Worm (Caenorhabditis elegans): ENCODE results near the gene T05E12.8.

T05E12.8 gene

DNA sequence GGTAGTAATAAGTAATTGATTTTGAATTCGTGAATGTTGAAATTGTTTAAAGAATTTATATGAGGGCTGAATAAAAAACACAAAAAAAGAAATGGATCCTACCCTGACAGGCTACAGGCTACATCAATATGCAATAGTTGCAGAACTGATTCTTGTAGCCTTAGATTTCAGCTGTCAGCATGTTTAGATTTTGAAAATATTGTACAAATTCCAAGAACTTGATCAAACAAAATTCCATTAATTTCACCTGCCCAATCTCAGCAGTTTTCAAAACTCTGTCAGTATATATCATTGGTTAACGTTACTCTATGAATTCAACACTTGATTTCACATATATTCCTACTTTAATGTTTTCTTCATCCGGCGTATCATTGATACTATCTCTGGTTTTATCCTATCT, 38.5 kb upstream of the T05E12.8 start:
- TF ChIP-seq ceh-16 (tag; optimal IDR thresholded peaks at IDR 0.05) (no peak), aly-2 (tag; optimal IDR thresholded peaks at IDR 0.05) (no peak), zag-1 (tag; optimal IDR thresholded peaks at IDR 0.05) (no peak), lsy-12 (tag; optimal IDR thresholded peaks at IDR 0.05) (no peak), ztf-4 (tag; optimal IDR thresholded peaks at IDR 0.05) (no peak), nhr-43 (tag; optimal IDR thresholded peaks at IDR 0.05; ENCODE audit: poor library complexity, severe bottlenecking) (no peak), ceh-9 (tag; optimal IDR thresholded peaks at IDR 0.05) (no peak), tbx-2 (tag; optimal IDR thresholded peaks at IDR 0.05) (no peak), fos-1 (tag; optimal IDR thresholded peaks at IDR 0.05) (no peak), nhr-237 (tag; optimal IDR thresholded peaks at IDR 0.05) (no peak), ceh-82 (tag; optimal IDR thresholded peaks at IDR 0.05) (no peak), ceh-28 (tag; optimal IDR thresholded peaks at IDR 0.05) (no peak), ztf-11 (tag; optimal IDR thresholded peaks at IDR 0.05) (no peak), lin-39 (tag; optimal IDR thresholded peaks at IDR 0.05) (no peak), jun-1 (tag; optimal IDR thresholded peaks at IDR 0.05) (no peak), daf-12 (tag; optimal IDR thresholded peaks at IDR 0.05) (no peak), nhr-77 (tag; optimal IDR thresholded peaks at IDR 0.05) (no peak), ZK546.5 (tag; optimal IDR thresholded peaks at IDR 0.05) (no peak)

DNA sequence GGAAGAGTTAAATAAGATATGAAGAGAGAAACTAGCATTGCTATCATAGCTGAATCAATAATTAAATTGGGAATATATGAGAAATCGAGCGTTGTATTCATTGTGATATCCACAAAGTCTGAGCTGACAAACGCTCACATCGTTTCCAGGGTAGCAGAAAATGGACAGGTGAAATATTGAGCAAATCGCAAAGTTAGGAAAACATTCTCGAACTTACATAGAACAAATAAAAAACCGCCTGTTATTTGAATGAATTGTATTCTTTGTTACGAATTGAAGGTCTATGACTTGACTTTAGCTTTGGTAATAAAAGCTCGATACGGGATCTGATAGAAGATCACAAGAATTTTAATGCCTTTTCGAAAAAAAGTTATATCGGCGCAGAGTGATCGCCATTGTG, 33.1 kb upstream of the T05E12.8 start, which contains the start of gene srz-94:
TSS of gene srz-94 (minus strand) at position 101 of the 400 bp plus-strand sequence.
- no peak for TF ChIP-seq ztf-11 (tag; optimal IDR thresholded peaks at IDR 0.05)
- no peak for TF ChIP-seq egl-5 (tag; optimal IDR thresholded peaks at IDR 0.05)
- TF ChIP-seq daf-12 (tag; optimal IDR thresholded peaks at IDR 0.05) = no peak
- no peak for TF ChIP-seq ceh-9 (tag; optimal IDR thresholded peaks at IDR 0.05)
- TF ChIP-seq unc-62 (GFP tag; optimal IDR thresholded peaks at IDR 0.05) = no peak
- TF ChIP-seq fkh-2 (tag; optimal IDR thresholded peaks at IDR 0.05) = no peak
- no peak for TF ChIP-seq nhr-77 (tag; optimal IDR thresholded peaks at IDR 0.05)
- TF ChIP-seq sea-2 (GFP tag; optimal IDR thresholded peaks at IDR 0.05) = no peak
- no peak for TF ChIP-seq elt-1 (tag; optimal IDR thresholded peaks at IDR 0.05)
- TF ChIP-seq ZK546.5 (tag; optimal IDR thresholded peaks at IDR 0.05) = no peak
- TF ChIP-seq pha-4 (tag; optimal IDR thresholded peaks at IDR 0.05) = no peak
- TF ChIP-seq lin-15B (tag; optimal IDR thresholded peaks at IDR 0.05) = no peak
- no peak for TF ChIP-seq hmg-11 (tag; optimal IDR thresholded peaks at IDR 0.05)
- no peak for TF ChIP-seq unc-39 (tag; optimal IDR thresholded peaks at IDR 0.05)

ce11 chrV:17042263-17042662, 26.7 kb upstream of the T05E12.8 start, which contains the start of gene hpo-33:
Gene hpo-33, plus strand, starts transcription at chrV:17042563.
- TF ChIP-seq ztf-11 (tag; optimal IDR thresholded peaks at IDR 0.05) (no peak), nfya-1 (tag; optimal IDR thresholded peaks at IDR 0.05; ENCODE audit: insufficient read depth) (no peak), tbx-2 (tag; optimal IDR thresholded peaks at IDR 0.05) (no peak), zag-1 (tag; optimal IDR thresholded peaks at IDR 0.05) (no peak), fkh-10 (GFP tag; optimal IDR thresholded peaks at IDR 0.05) (no peak), mdl-1 (tag; optimal IDR thresholded peaks at IDR 0.05) (no peak), nhr-77 (tag; optimal IDR thresholded peaks at IDR 0.05) (no peak), ama-1 (optimal IDR thresholded peaks at IDR 0.05) (no peak), ceh-9 (tag; optimal IDR thresholded peaks at IDR 0.05) (no peak), nhr-43 (tag; optimal IDR thresholded peaks at IDR 0.05; ENCODE audit: poor library complexity, severe bottlenecking) (no peak), lsy-12 (tag; optimal IDR thresholded peaks at IDR 0.05) (no peak), skn-1 (tag; optimal IDR thresholded peaks at IDR 0.05) (no peak), R02D3.7 (tag; optimal IDR thresholded peaks at IDR 0.05) (no peak), ceh-16 (tag; optimal IDR thresholded peaks at IDR 0.05) (no peak), elt-2 (tag; optimal IDR thresholded peaks at IDR 0.05) (no peak), elt-1 (tag; optimal IDR thresholded peaks at IDR 0.05) (no peak), lin-39 (tag; optimal IDR thresholded peaks at IDR 0.05) (no peak), daf-12 (tag; optimal IDR thresholded peaks at IDR 0.05) (no peak), aly-2 (tag; optimal IDR thresholded peaks at IDR 0.05) (no peak)

DNA sequence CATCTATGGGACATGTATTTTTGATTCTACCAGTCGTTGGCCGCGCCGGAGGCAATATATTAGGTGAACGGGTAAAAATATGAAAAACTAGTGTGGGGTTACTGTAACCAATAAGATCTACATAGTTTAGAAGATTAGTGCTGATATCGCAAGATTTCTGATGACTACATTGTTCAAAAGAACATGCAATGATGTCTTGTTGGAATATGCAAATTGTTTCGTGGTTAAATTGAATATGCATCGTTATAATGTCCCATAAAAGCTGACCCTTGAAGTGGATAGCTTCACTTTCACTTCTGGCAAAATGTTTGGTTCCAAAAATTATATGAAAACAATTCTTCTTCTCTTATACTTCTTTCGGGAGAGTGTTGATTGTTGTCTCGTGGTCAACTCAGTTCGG, 24.4 kb upstream of the T05E12.8 start, which contains the start of gene F28B1.2:
TSS of gene F28B1.2 (plus strand) at position 301 of the 400 bp plus-strand sequence.
- TF ChIP-seq nhr-77 (tag; optimal IDR thresholded peaks at IDR 0.05) (no peak), unc-39 (tag; optimal IDR thresholded peaks at IDR 0.05) (no peak), R02D3.7 (tag; optimal IDR thresholded peaks at IDR 0.05) (no peak), unc-62 (GFP tag; optimal IDR thresholded peaks at IDR 0.05) (no peak), mml-1 (tag; optimal IDR thresholded peaks at IDR 0.05) (no peak), sea-2 (GFP tag; optimal IDR thresholded peaks at IDR 0.05) (no peak), snpc-4 (tag; optimal IDR thresholded peaks at IDR 0.05) (no peak)
